Fruit fly (Drosophila melanogaster) whole organism, prepupa: ENCODE measurements around the gene NaPi-III.

Experiments
- CG16779 ChIP-seq: fragments of 200-800 bp; sonication (Bioruptor generic); optimal IDR thresholded peaks from 3 replicates; lab custom pipeline; 2017; ENCODE audit warnings: missing biosample characterization, mild to moderate bottlenecking, missing genetic modification characterization
- CG31627 ChIP-seq: fragments of 200-800 bp; sonication (Bioruptor generic); optimal IDR thresholded peaks from 3 replicates; lab custom pipeline; 2016; ENCODE audit warnings: missing biosample characterization, missing genetic modification characterization
- Ets21C ChIP-seq: fragments of 200-800 bp; sonication (Bioruptor generic); optimal IDR thresholded peaks from 3 replicates; lab custom pipeline; 2016; ENCODE audit warnings: missing biosample characterization, missing genetic modification characterization
- fd85E ChIP-seq: fragments of 200-800 bp; sonication (Bioruptor generic); optimal IDR thresholded peaks from 3 replicates; lab custom pipeline; 2016; ENCODE audit warnings: missing biosample characterization, missing genetic modification characterization
- lz ChIP-seq: fragments of 200-800 bp; sonication (Bioruptor generic); optimal IDR thresholded peaks from 3 replicates; lab custom pipeline; 2016; ENCODE audit warnings: missing biosample characterization, missing genetic modification characterization
- ss ChIP-seq, 2 experiments: fragments of 200-800 bp; sonication (Bioruptor generic); optimal IDR thresholded peaks; 2 replicates in 1 of 2; 3 replicates in 1 of 2; lab custom pipeline; 2017 to 2018; ENCODE audit warnings: mild to moderate bottlenecking in 2 of 2, missing biosample characterization in 2 of 2, missing genetic modification characterization in 2 of 2, moderate library complexity in 1 of 2

dm6 chr3L:11107935-11108334 is 15.2 kb upstream of the NaPi-III start, which contains the start of gene CG12522:
- TF ChIP-seq ss (GFP tag; optimal IDR thresholded peaks at IDR 0.05; lab: Kevin White, UChicago), result no peak
- TF ChIP-seq fd85E (GFP tag; lab: Kevin White, UChicago), result no peak
- no peak for TF ChIP-seq lz (GFP tag; lab: Kevin White, UChicago)
- TF ChIP-seq CG16779 (tag; lab: Kevin White, UChicago), result no peak
- TF ChIP-seq Ets21C, result no peak
- no peak for TF ChIP-seq CG31627
